Fruit fly (Drosophila melanogaster) whole organism, adult: ENCODE data around the gene okr.

Experiments
- CG11617 ChIP-seq: fragments of 200-800 bp; sonication (Bioruptor generic); optimal IDR thresholded peaks from 2 replicates; lab custom pipeline; 2017; ENCODE audit warnings: mild to moderate bottlenecking, missing biosample characterization, missing genetic modification reagents, missing genetic modification characterization
- CG12768 ChIP-seq: fragments of 200-800 bp; sonication (Bioruptor generic); optimal IDR thresholded peaks from 2 replicates; lab custom pipeline; 2017; ENCODE audit warnings: missing biosample characterization, missing genetic modification characterization, mild to moderate bottlenecking, moderate library complexity, missing genetic modification reagents
- CG14711 ChIP-seq: fragments of 200-800 bp; sonication (Bioruptor generic); optimal IDR thresholded peaks from 2 replicates; lab custom pipeline; 2018; ENCODE audit warnings: missing biosample characterization, mild to moderate bottlenecking, missing genetic modification characterization, moderate library complexity
- CG1620 ChIP-seq: fragments of 200-800 bp; sonication (Bioruptor generic); optimal IDR thresholded peaks from 2 replicates; lab custom pipeline; 2016; ENCODE audit warnings: missing biosample characterization, missing genetic modification characterization
- CG33017 ChIP-seq: fragments of 200-800 bp; sonication (Bioruptor generic); optimal IDR thresholded peaks from 2 replicates; lab custom pipeline; 2018; ENCODE audit warnings: missing biosample characterization, mild to moderate bottlenecking, missing genetic modification characterization, moderate library complexity
- CG5204 ChIP-seq: fragments of 200-800 bp; sonication (Bioruptor generic); optimal IDR thresholded peaks from 2 replicates; lab custom pipeline; 2016; ENCODE audit warnings: missing biosample characterization, missing genetic modification characterization
- CG7045 ChIP-seq: fragments of 200-800 bp; sonication (Bioruptor generic); optimal IDR thresholded peaks from 2 replicates; lab custom pipeline; 2017; ENCODE audit warnings: missing biosample characterization, mild to moderate bottlenecking, missing genetic modification characterization
- CG7101 ChIP-seq: fragments of 200-800 bp; sonication (Bioruptor generic); optimal IDR thresholded peaks from 2 replicates; lab custom pipeline; 2018; ENCODE audit warnings: missing biosample characterization, mild to moderate bottlenecking, missing genetic modification characterization, moderate library complexity
- Clk ChIP-seq: fragments of 200-800 bp; sonication (Bioruptor generic); optimal IDR thresholded peaks from 2 replicates; lab custom pipeline; 2017; ENCODE audit warnings: missing biosample characterization, missing genetic modification characterization
- Crg-1 ChIP-seq: fragments of 200-800 bp; sonication (Bioruptor generic); optimal IDR thresholded peaks from 2 replicates; lab custom pipeline; 2016; ENCODE audit warnings: missing biosample characterization, missing genetic modification characterization
- Hr96 ChIP-seq: fragments of 200-800 bp; sonication (Bioruptor generic); optimal IDR thresholded peaks from 2 replicates; lab custom pipeline; 2016; ENCODE audit warnings: missing biosample characterization, missing genetic modification characterization
- Mnt ChIP-seq: fragments of 200-800 bp; sonication (Bioruptor generic); optimal IDR thresholded peaks from 2 replicates; lab custom pipeline; 2016; ENCODE audit warnings: missing biosample characterization, mild to moderate bottlenecking, missing genetic modification characterization
- bab1 ChIP-seq: fragments of 200-800 bp; sonication (Bioruptor generic); optimal IDR thresholded peaks from 3 replicates; lab custom pipeline; 2019; ENCODE audit warnings: missing biosample characterization, mild to moderate bottlenecking, missing genetic modification characterization, moderate library complexity
- cic ChIP-seq: fragments of 200-800 bp; sonication (Bioruptor generic); optimal IDR thresholded peaks from 2 replicates; lab custom pipeline; 2017; ENCODE audit warnings: missing biosample characterization, mild to moderate bottlenecking, missing genetic modification characterization, moderate library complexity
- cnc ChIP-seq, 2 experiments: fragments of >200 bp; optimal IDR thresholded peaks; 2 replicates each; lab custom pipeline; 2017
- kay ChIP-seq: fragments of 200-800 bp; sonication (Bioruptor generic); peaks from one replicate; lab custom pipeline; 2016; ENCODE audit warnings: missing biosample characterization, missing genetic modification characterization, borderline replicate concordance
- ovo ChIP-seq: fragments of 200-800 bp; sonication (Bioruptor generic); optimal IDR thresholded peaks from 2 replicates; lab custom pipeline; 2016; ENCODE audit warnings: missing biosample characterization, missing genetic modification characterization
- pad ChIP-seq: fragments of 200-800 bp; sonication (Bioruptor generic); optimal IDR thresholded peaks from 3 replicates; lab custom pipeline; 2017; ENCODE audit warnings: missing biosample characterization, missing genetic modification characterization, mild to moderate bottlenecking, moderate library complexity, missing genetic modification reagents
- tj ChIP-seq: fragments of 200-800 bp; sonication (Bioruptor generic); optimal IDR thresholded peaks from 3 replicates; lab custom pipeline; 2017; ENCODE audit warnings: missing biosample characterization, mild to moderate bottlenecking, missing genetic modification characterization, moderate library complexity
- toe ChIP-seq: fragments of 200-800 bp; sonication (Bioruptor generic); optimal IDR thresholded peaks from 2 replicates; lab custom pipeline; 2016; ENCODE audit warnings: missing biosample characterization, missing genetic modification characterization

The okr gene

dm6 chr2L:3006194-3006593, 13.6 kb upstream of the okr start:
- TF ChIP-seq CG7101 (tag; lab: Kevin White, UChicago), result no peak
- no peak for TF ChIP-seq Crg-1 (GFP tag; lab: Kevin White, UChicago)
- TF ChIP-seq CG14711 (tag; lab: Kevin White, UChicago), result no peak
- no peak for TF ChIP-seq CG7045 (GFP tag; lab: Kevin White, UChicago)
- no peak for TF ChIP-seq toe (GFP tag; lab: Kevin White, UChicago)
- no peak for TF ChIP-seq cnc (optimal IDR thresholded peaks at IDR 0.05; lab: Kevin White, UChicago)
- no peak for TF ChIP-seq ovo (GFP tag; lab: Kevin White, UChicago)
- TF ChIP-seq tj (GFP tag; lab: Kevin White, UChicago), result no peak
- TF ChIP-seq CG33017 (tag; lab: Kevin White, UChicago), result no peak
- TF ChIP-seq bab1 (GFP tag; lab: Kevin White, UChicago), result no peak
- TF ChIP-seq Clk (GFP tag; lab: Kevin White, UChicago), result no peak
- no peak for TF ChIP-seq CG5204 (GFP tag; lab: Kevin White, UChicago)

dm6 chr2L:3005483-3005882, 12.9 kb upstream of the okr start:
- TF ChIP-seq tj (GFP tag; lab: Kevin White, UChicago) (no peak), CG11617 (GFP tag; lab: Kevin White, UChicago) (no peak), CG14711 (tag; lab: Kevin White, UChicago) (no peak), cnc (optimal IDR thresholded peaks at IDR 0.05; lab: Kevin White, UChicago) (no peak), ovo (GFP tag; lab: Kevin White, UChicago) (no peak)

- TF ChIP-seq tj (GFP tag; lab: Kevin White, UChicago) (no peak), Crg-1 (GFP tag; lab: Kevin White, UChicago) (no peak), CG1620 (GFP tag; lab: Kevin White, UChicago) (no peak), CG5204 (GFP tag; lab: Kevin White, UChicago) (no peak), kay (GFP tag; lab: Kevin White, UChicago) (no peak), CG12768 (no peak), ovo (GFP tag; lab: Kevin White, UChicago) (no peak)
Observed at dm6 chr2L:3004601-3005000, 12.0 kb upstream of the okr start.

DNA sequence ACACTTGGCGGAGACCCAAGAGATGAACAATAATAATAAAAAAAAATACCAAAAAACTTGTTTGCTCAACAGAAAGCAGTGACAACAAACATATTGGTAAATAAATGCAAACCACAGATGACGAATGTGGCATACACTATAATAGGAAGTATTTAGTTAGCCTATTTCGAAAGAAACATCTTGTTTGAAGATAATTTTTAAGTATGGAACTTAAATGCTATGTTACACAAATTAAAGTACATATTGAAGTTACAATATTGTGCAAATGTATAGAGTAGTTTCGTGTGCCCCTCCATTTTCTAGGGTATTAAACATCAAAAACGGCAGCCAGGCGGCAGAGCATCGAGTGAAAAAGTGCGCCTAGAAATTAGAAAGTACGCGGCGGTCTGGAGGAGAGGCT, 10.8 kb upstream of the okr start:
- TF ChIP-seq cnc (optimal IDR thresholded peaks at IDR 0.05; lab: Kevin White, UChicago), result no peak
- TF ChIP-seq cic, result no peak
- TF ChIP-seq toe (GFP tag; lab: Kevin White, UChicago), result no peak

DNA sequence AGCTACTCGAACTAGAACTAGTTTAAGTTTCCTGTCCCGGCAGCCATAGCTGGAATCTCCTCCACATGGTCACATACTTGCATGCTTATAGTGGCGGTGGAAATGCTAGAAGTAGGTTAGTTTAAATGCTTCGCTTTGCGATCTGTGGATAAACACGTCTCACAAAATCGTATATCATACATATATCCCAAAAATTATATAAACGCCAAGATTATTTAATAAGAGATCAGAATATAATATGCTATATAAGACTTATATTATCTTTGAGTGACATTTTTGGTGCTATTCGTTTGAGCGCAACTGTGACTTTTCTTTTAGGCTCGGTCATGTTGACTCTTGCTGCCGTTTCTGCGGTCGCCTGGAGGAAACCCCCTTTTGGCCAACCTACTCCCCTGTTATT, 9.4 kb upstream of the okr start:
- TF ChIP-seq CG11617 (GFP tag; lab: Kevin White, UChicago), result no peak
- no peak for TF ChIP-seq cic
- TF ChIP-seq pad (GFP tag; lab: Kevin White, UChicago), result no peak
- TF ChIP-seq kay (GFP tag; lab: Kevin White, UChicago), result no peak
- TF ChIP-seq cnc (optimal IDR thresholded peaks at IDR 0.05; lab: Kevin White, UChicago), result no peak
- TF ChIP-seq CG33017 (tag; lab: Kevin White, UChicago), result no peak
- TF ChIP-seq CG12768, result no peak
- no peak for TF ChIP-seq CG7101 (tag; lab: Kevin White, UChicago)
- TF ChIP-seq CG7045 (GFP tag; lab: Kevin White, UChicago), result no peak
- TF ChIP-seq ovo (GFP tag; lab: Kevin White, UChicago), result no peak
- no peak for TF ChIP-seq Clk (GFP tag; lab: Kevin White, UChicago)
- no peak for TF ChIP-seq tj (GFP tag; lab: Kevin White, UChicago)
- TF ChIP-seq Mnt (GFP tag; lab: Kevin White, UChicago), result no peak
- TF ChIP-seq toe (GFP tag; lab: Kevin White, UChicago), result no peak
- no peak for TF ChIP-seq CG5204 (GFP tag; lab: Kevin White, UChicago)
- TF ChIP-seq Hr96 (GFP tag; lab: Kevin White, UChicago), result no peak
- no peak for TF ChIP-seq CG14711 (tag; lab: Kevin White, UChicago)

- TF ChIP-seq kay (GFP tag; lab: Kevin White, UChicago) (no peak), CG11617 (GFP tag; lab: Kevin White, UChicago) (no peak), cic (no peak), CG12768 (no peak), CG7101 (tag; lab: Kevin White, UChicago) (no peak), CG5204 (GFP tag; lab: Kevin White, UChicago) (no peak), bab1 (GFP tag; lab: Kevin White, UChicago) (no peak), CG7045 (GFP tag; lab: Kevin White, UChicago) (no peak), Hr96 (GFP tag; lab: Kevin White, UChicago) (no peak), cnc (optimal IDR thresholded peaks at IDR 0.05; lab: Kevin White, UChicago) (no peak), toe (GFP tag; lab: Kevin White, UChicago) (no peak), ovo (GFP tag; lab: Kevin White, UChicago) (no peak), CG1620 (GFP tag; lab: Kevin White, UChicago) (no peak), Mnt (GFP tag; lab: Kevin White, UChicago) (no peak), CG14711 (tag; lab: Kevin White, UChicago) (no peak), tj (GFP tag; lab: Kevin White, UChicago) (no peak), CG33017 (tag; lab: Kevin White, UChicago) (no peak), Clk (GFP tag; lab: Kevin White, UChicago) (no peak), pad (GFP tag; lab: Kevin White, UChicago) (no peak), Crg-1 (GFP tag; lab: Kevin White, UChicago) (no peak)
Observed at dm6 chr2L:3000517-3000934, 8.0 kb upstream of the okr start.
